Worm (Caenorhabditis elegans) whole organism, mixed stage, embryonic: Measurements from ENCODE around the gene spp-16.
A peak's percentile ranks its signal among the peaks of the same experiment; 100 is the strongest.

Experiments
- bed-3 ChIP-seq: fragments of 200-800 bp; sonication (Bioruptor generic); optimal IDR thresholded peaks from 3 replicates; lab custom pipeline; 2018; ENCODE audit warnings: mild to moderate bottlenecking, missing genetic modification characterization, moderate library complexity, missing compliant biosample characterization
- blmp-1 ChIP-seq: fragments of 150-350 bp; optimal IDR thresholded peaks from 2 replicates; lab custom pipeline; 2014; ENCODE audit warnings: missing biosample characterization, missing genetic modification characterization
- ceh-39 ChIP-seq: fragments of 150-350 bp; optimal IDR thresholded peaks from 2 replicates; lab custom pipeline; 2014; ENCODE audit warnings: missing biosample characterization, missing genetic modification characterization
- ceh-43 ChIP-seq: fragments of 200-800 bp; sonication (Bioruptor generic); optimal IDR thresholded peaks from 2 replicates; lab custom pipeline; 2018; ENCODE audit warnings: mild to moderate bottlenecking, missing genetic modification characterization, moderate library complexity, missing compliant biosample characterization
- ceh-83 ChIP-seq: fragments of 200-800 bp; sonication (Bioruptor generic); optimal IDR thresholded peaks from 2 replicates; lab custom pipeline; 2018; ENCODE audit warnings: mild to moderate bottlenecking, missing genetic modification characterization, missing compliant biosample characterization
- ces-1 ChIP-seq: fragments of 150-350 bp; optimal IDR thresholded peaks from 2 replicates; lab custom pipeline; 2014; ENCODE audit warnings: missing biosample characterization, missing genetic modification reagents, missing genetic modification characterization
- cnd-1 ChIP-seq: fragments of 200-800 bp; sonication (Bioruptor generic); optimal IDR thresholded peaks from 2 replicates; lab custom pipeline; 2018; ENCODE audit warnings: mild to moderate bottlenecking, missing genetic modification characterization, missing compliant biosample characterization
- drap-1 ChIP-seq: fragments of 200-800 bp; sonication (Bioruptor generic); optimal IDR thresholded peaks from 3 replicates; lab custom pipeline; 2018; ENCODE audit warnings: mild to moderate bottlenecking, missing genetic modification characterization, missing compliant biosample characterization
- elt-1 ChIP-seq: sonication (generic microtip); optimal IDR thresholded peaks from 2 replicates; lab custom pipeline; 2017; ENCODE audit warnings: missing genetic modification characterization, mild to moderate bottlenecking, missing compliant biosample characterization, antibody characterized with exemption, moderate library complexity, borderline replicate concordance; ENCODE audit not compliant: insufficient read depth
- elt-3 ChIP-seq: fragments of 150-350 bp; optimal IDR thresholded peaks from 2 replicates; lab custom pipeline; 2014; ENCODE audit warnings: missing biosample characterization, missing genetic modification characterization
- flh-1 ChIP-seq: fragments of 200-800 bp; sonication (Bioruptor generic); optimal IDR thresholded peaks from 2 replicates; lab custom pipeline; 2018; ENCODE audit warnings: mild to moderate bottlenecking, missing genetic modification characterization, moderate library complexity, missing compliant biosample characterization
- ham-2 ChIP-seq: fragments of 200-800 bp; sonication (Bioruptor generic); optimal IDR thresholded peaks from 2 replicates; lab custom pipeline; 2018; ENCODE audit warnings: mild to moderate bottlenecking, missing genetic modification characterization, missing compliant biosample characterization
- hlh-1 ChIP-seq: fragments of 150-350 bp; optimal IDR thresholded peaks from 2 replicates; lab custom pipeline; 2014; ENCODE audit warnings: missing biosample characterization, missing genetic modification reagents, missing genetic modification characterization
- lin-13 ChIP-seq: fragments of 150-350 bp; optimal IDR thresholded peaks from 2 replicates; lab custom pipeline; 2014; ENCODE audit warnings: missing biosample characterization, missing genetic modification characterization
- lin-32 ChIP-seq: fragments of 200-800 bp; sonication (Bioruptor generic); optimal IDR thresholded peaks from 2 replicates; lab custom pipeline; 2018; ENCODE audit warnings: mild to moderate bottlenecking, missing genetic modification characterization, missing compliant biosample characterization
- lsy-2 ChIP-seq: fragments of 150-350 bp; optimal IDR thresholded peaks from 2 replicates; lab custom pipeline; 2014; ENCODE audit warnings: missing biosample characterization, missing genetic modification characterization
- mab-5 ChIP-seq: fragments of 150-350 bp; optimal IDR thresholded peaks from 2 replicates; lab custom pipeline; 2014; ENCODE audit warnings: missing biosample characterization, missing genetic modification characterization
- mep-1 ChIP-seq: fragments of 150-350 bp; optimal IDR thresholded peaks from 2 replicates; lab custom pipeline; 2017; ENCODE audit warnings: missing biosample characterization, missing genetic modification reagents, missing genetic modification characterization, inconsistent platforms
- mls-2 ChIP-seq: sonication (generic microtip); optimal IDR thresholded peaks from 2 replicates; lab custom pipeline; 2016; ENCODE audit warnings: mild to moderate bottlenecking, missing genetic modification characterization, moderate library complexity, missing compliant biosample characterization
- nhr-12 ChIP-seq: fragments of 150-350 bp; optimal IDR thresholded peaks from 2 replicates; lab custom pipeline; 2014; ENCODE audit warnings: missing biosample characterization, missing genetic modification characterization
- nhr-2 ChIP-seq: fragments of 150-350 bp; optimal IDR thresholded peaks from 2 replicates; lab custom pipeline; 2014; ENCODE audit warnings: missing biosample characterization, missing genetic modification characterization
- nhr-237 ChIP-seq: fragments of 150-350 bp; optimal IDR thresholded peaks from 2 replicates; lab custom pipeline; 2014; ENCODE audit warnings: missing biosample characterization, missing genetic modification characterization
- nhr-28 ChIP-seq: fragments of 150-350 bp; optimal IDR thresholded peaks from 2 replicates; lab custom pipeline; 2014; ENCODE audit warnings: missing biosample characterization, missing genetic modification characterization
- nhr-76 ChIP-seq: sonication (generic microtip); optimal IDR thresholded peaks from 2 replicates; lab custom pipeline; 2017; ENCODE audit warnings: missing biosample characterization, missing genetic modification characterization
- pha-4 ChIP-seq: fragments of 150-350 bp; optimal IDR thresholded peaks from 2 replicates; lab custom pipeline; 2018; ENCODE audit warnings: missing biosample characterization, missing genetic modification reagents, missing genetic modification characterization
- snpc-4 ChIP-seq: fragments of 150-350 bp; optimal IDR thresholded peaks from 2 replicates; lab custom pipeline; 2014; ENCODE audit warnings: missing biosample characterization, missing genetic modification characterization
- tbx-8 ChIP-seq: fragments of 200-800 bp; sonication (Bioruptor generic); optimal IDR thresholded peaks from 2 replicates; lab custom pipeline; 2018; ENCODE audit warnings: mild to moderate bottlenecking, missing genetic modification characterization, moderate library complexity, missing compliant biosample characterization
- unc-120 ChIP-seq: sonication (generic microtip); optimal IDR thresholded peaks from 2 replicates; lab custom pipeline; 2017; ENCODE audit warnings: missing genetic modification characterization, missing compliant biosample characterization; ENCODE audit not compliant: poor library complexity, severe bottlenecking
- unc-39 ChIP-seq: fragments of 150-350 bp; optimal IDR thresholded peaks from 2 replicates; lab custom pipeline; 2014; ENCODE audit warnings: missing biosample characterization, missing genetic modification characterization
- unc-62 ChIP-seq: fragments of 150-350 bp; optimal IDR thresholded peaks from 2 replicates; lab custom pipeline; 2014; ENCODE audit warnings: missing biosample characterization, missing genetic modification reagents, missing genetic modification characterization
- zip-8 ChIP-seq: fragments of 150-350 bp; optimal IDR thresholded peaks from 2 replicates; lab custom pipeline; 2014; ENCODE audit warnings: missing biosample characterization, missing genetic modification characterization
- ztf-11 ChIP-seq: fragments of 150-350 bp; optimal IDR thresholded peaks from 2 replicates; lab custom pipeline; 2014; ENCODE audit warnings: missing biosample characterization, missing genetic modification characterization

spp-16 gene

DNA sequence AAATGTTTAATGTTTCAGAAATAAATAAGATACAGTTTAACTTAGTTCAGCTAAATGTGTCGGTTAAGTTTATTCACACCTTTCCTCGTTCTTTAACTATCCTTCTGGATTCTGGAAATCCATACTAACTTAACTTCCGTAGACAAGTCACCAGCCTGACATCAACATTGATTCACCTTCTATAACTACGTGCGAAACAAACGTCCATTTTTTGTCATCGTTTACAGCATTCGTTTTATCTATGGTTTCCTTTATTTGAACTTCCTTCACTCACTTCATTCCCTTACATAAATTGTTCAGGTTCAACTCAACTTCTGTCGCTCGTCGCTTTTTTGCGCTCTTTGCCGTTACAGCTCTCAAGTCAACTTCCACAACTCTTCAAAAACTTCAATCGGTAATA, 40.0 kb upstream of the spp-16 start, which contains the start of gene F17C11.26:
Gene F17C11.26 (plus strand): TSS at position 301 of the 400 bp plus-strand sequence.
- TF ChIP-seq mep-1 (no peak), nhr-237 (tag; lab: Kevin White, UChicago) (no peak), ceh-39 (no peak), mab-5 (tag; lab: Kevin White, UChicago) (no peak), nhr-76 (no peak), ceh-83 (no peak), ces-1 (GFP tag; lab: Kevin White, UChicago) (no peak), ham-2 (GFP tag; lab: Kevin White, UChicago) (no peak), unc-62 (no peak), mls-2 (no peak), bed-3 (GFP tag; lab: Kevin White, UChicago) (no peak), ztf-11 (tag; lab: Kevin White, UChicago) (no peak)

DNA sequence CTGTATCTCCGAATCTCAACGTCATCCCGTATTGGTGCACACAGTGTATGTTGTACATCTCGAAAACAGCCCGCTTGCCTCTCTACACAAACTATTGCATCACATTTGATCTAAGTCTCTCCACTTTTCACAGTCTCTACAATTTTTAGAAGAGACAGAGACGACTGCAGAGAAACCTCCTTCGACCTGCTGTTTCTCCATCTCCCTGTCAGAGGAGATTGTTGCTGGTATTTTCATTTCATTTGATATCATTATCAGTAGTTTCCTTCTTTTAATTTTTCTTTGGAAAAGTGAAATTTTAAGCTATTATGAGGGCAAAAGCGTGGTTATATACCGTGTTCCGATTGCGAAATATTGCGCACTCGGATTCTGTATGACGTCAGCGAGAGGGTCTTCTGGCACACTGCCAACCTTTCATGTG, 39.5 kb upstream of the spp-16 start:
- TF ChIP-seq unc-120 (tag; lab: Kevin White, UChicago) (peak; percentile 34), zip-8 (peak; percentile 66), nhr-2 (tag; lab: Kevin White, UChicago) (peak; percentile 68), ceh-39 (peak; percentile 43), ceh-43 (GFP tag; lab: Kevin White, UChicago) (no peak), lin-13 (tag; lab: Kevin White, UChicago) (no peak), pha-4 (tag; lab: Kevin White, UChicago) (peak; percentile 4), hlh-1 (tag; lab: Kevin White, UChicago) (peak; percentile 9), cnd-1 (tag; lab: Kevin White, UChicago) (no peak), ham-2 (GFP tag; lab: Kevin White, UChicago) (peak; percentile 39), lin-32 (GFP tag; lab: Kevin White, UChicago) (no peak), drap-1 (GFP tag; lab: Kevin White, UChicago) (peak; percentile 20), nhr-28 (tag; lab: Kevin White, UChicago) (no peak), mep-1 (peak; percentile 50), nhr-12 (no peak), snpc-4 (no peak), unc-62 (peak; percentile 75), ces-1 (GFP tag; lab: Kevin White, UChicago) (peak; percentile 58), lsy-2 (tag; lab: Kevin White, UChicago) (peak; percentile 22), blmp-1 (tag; lab: Kevin White, UChicago) (peak; percentile 14)

DNA sequence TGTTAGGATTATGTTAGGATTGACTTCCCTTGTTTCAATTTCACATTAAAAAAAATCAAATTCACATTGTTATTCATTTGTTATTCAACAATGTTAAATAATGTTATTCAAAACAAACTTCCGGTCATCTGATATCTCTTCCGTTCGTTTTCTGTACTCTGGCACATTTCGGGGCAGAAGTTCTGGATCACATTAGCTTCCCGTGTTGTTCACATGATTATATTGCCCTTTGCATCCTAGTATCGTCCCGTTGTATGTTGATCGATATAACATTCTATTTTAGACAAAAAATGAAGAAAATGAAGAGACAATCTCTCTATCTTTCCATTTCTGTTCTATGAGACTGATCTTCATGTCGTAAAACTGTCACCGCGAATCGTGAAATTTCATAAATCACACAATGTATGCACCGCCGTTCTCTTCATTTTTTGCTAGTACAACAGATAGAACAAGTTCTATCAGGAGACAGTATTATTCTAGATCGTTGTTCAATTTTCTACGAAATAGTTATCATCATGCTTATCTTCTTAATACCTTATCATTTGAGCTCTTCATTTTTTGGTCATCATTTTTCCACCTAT, 39.0 kb upstream of the spp-16 start:
- TF ChIP-seq blmp-1 (tag; lab: Kevin White, UChicago) (no peak), elt-3 (tag; lab: Kevin White, UChicago) (no peak), unc-39 (no peak), elt-1 (tag; lab: Kevin White, UChicago) (peak; percentile 6)

DNA sequence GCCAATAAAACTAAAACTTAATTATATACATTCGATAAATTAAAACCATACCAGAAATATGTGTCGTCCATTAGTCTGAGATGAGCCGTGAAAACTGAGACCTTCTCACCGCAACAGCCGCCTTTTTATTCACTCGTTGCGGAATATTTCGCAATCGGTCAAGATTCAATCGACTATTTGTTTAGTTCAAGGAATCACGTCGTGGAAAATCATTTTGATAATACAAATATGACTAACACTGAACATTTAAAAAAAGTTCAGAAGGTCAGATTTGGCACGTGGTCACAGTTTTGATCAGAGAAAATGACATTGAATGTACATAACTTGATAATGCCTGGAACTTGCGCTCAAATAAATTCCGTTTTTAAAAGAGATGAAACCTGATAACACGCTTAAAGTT, 37.6 kb upstream of the spp-16 start, which contains the start of gene F17C11.11:
Gene F17C11.11 (minus strand): TSS at position 79 of the 400 bp plus-strand sequence.
- no peak for TF ChIP-seq elt-1 (tag; lab: Kevin White, UChicago)
- TF ChIP-seq nhr-12 = no peak
- TF ChIP-seq flh-1 (GFP tag; lab: Kevin White, UChicago) = no peak
- peak; percentile 5 for TF ChIP-seq hlh-1 (tag; lab: Kevin White, UChicago)
- TF ChIP-seq mls-2 = no peak
- TF ChIP-seq ham-2 (GFP tag; lab: Kevin White, UChicago) = no peak
- no peak for TF ChIP-seq lin-32 (GFP tag; lab: Kevin White, UChicago)
- TF ChIP-seq ceh-39 = no peak

DNA sequence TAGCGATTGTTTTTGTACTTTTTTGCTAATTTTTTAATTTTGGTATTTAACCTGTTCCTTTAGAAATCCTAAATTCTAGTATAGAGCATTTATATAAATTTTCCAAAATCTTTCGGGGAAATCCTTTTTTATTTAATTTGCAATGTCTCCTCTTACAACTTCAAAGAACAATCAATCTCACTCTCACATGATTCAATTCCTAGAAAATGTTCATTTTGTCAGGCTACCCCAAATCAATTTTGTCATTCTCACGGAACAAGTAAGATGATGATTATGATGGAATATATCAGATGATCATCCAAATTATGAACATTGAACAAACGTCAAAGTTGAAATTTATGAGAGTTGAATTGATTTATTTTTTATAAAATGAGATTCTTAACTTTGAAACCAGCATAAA, 36.2 kb upstream of the spp-16 start:
- no peak for TF ChIP-seq ceh-83
- no peak for TF ChIP-seq lin-13 (tag; lab: Kevin White, UChicago)
- no peak for TF ChIP-seq nhr-12
- no peak for TF ChIP-seq mep-1
- no peak for TF ChIP-seq bed-3 (GFP tag; lab: Kevin White, UChicago)
- no peak for TF ChIP-seq lsy-2 (tag; lab: Kevin White, UChicago)
- no peak for TF ChIP-seq tbx-8
- no peak for TF ChIP-seq ham-2 (GFP tag; lab: Kevin White, UChicago)
- TF ChIP-seq ceh-39 = no peak
- no peak for TF ChIP-seq mab-5 (tag; lab: Kevin White, UChicago)
- no peak for TF ChIP-seq pha-4 (tag; lab: Kevin White, UChicago)
